Worm (Caenorhabditis elegans) whole organism, L1 larva: ENCODE results near the gene pkc-3.

Experiments used
- ama-1 ChIP-seq: fragments of 150-350 bp; optimal IDR thresholded peaks from 2 replicates; lab custom pipeline; 2014
- ceh-8 ChIP-seq: fragments of 200-800 bp; sonication (Bioruptor generic); optimal IDR thresholded peaks from 2 replicates; lab custom pipeline; 2018; ENCODE audit warnings: mild to moderate bottlenecking, missing genetic modification characterization, moderate library complexity, missing compliant biosample characterization
- elt-2 ChIP-seq: sonication (generic microtip); optimal IDR thresholded peaks from 2 replicates; lab custom pipeline; 2016; ENCODE audit warnings: missing genetic modification characterization, mild to moderate bottlenecking, inconsistent platforms, missing compliant biosample characterization, missing genetic modification reagents
- elt-3 ChIP-seq, 6 experiments: fragments of 150-350 bp in 1 of 6; sonication (generic microtip); optimal IDR thresholded peaks; 2 replicates each; lab custom pipeline; 2017 to 2018; ENCODE audit warnings: missing biosample characterization in 6 of 6, missing genetic modification characterization in 6 of 6, inconsistent platforms in 1 of 6
- fkh-4 ChIP-seq: sonication (generic microtip); optimal IDR thresholded peaks from 2 replicates; lab custom pipeline; 2016; ENCODE audit warnings: missing compliant biosample characterization, missing genetic modification characterization, borderline replicate concordance
- lin-15B ChIP-seq: fragments of 150-350 bp; sonication (generic microtip); optimal IDR thresholded peaks from 3 replicates; lab custom pipeline; 2014; ENCODE audit warnings: missing biosample characterization, missing genetic modification characterization
- nhr-28 ChIP-seq: fragments of 150-350 bp; optimal IDR thresholded peaks from 2 replicates; lab custom pipeline; 2014; ENCODE audit warnings: missing biosample characterization, missing genetic modification characterization
- nhr-77 ChIP-seq: fragments of 150-350 bp; optimal IDR thresholded peaks from 2 replicates; lab custom pipeline; 2014; ENCODE audit warnings: missing biosample characterization, missing genetic modification characterization
- pax-3 ChIP-seq: fragments of 200-800 bp; sonication (Bioruptor generic); optimal IDR thresholded peaks from 2 replicates; lab custom pipeline; 2018; ENCODE audit warnings: mild to moderate bottlenecking, missing genetic modification characterization, moderate library complexity, missing compliant biosample characterization
- pqm-1 ChIP-seq: sonication (generic microtip); optimal IDR thresholded peaks from 3 replicates; lab custom pipeline; 2017; ENCODE audit warnings: missing biosample characterization, missing genetic modification characterization
- tbx-2 ChIP-seq: sonication (generic microtip); optimal IDR thresholded peaks from 2 replicates; lab custom pipeline; 2016; ENCODE audit warnings: missing genetic modification characterization, missing compliant biosample characterization
- unc-30 ChIP-seq: sonication (generic microtip); optimal IDR thresholded peaks from 2 replicates; lab custom pipeline; 2017; ENCODE audit warnings: missing biosample characterization, missing genetic modification characterization
- unc-62 ChIP-seq: fragments of 150-350 bp; optimal IDR thresholded peaks from 2 replicates; lab custom pipeline; 2014; ENCODE audit warnings: missing biosample characterization, missing genetic modification reagents, missing genetic modification characterization
- xbp-1 ChIP-seq: sonication (generic microtip); optimal IDR thresholded peaks from 2 replicates; lab custom pipeline; 2016; ENCODE audit warnings: missing genetic modification characterization, missing compliant biosample characterization

- TF ChIP-seq fkh-4 (tag; lab: Kevin White, UChicago) = peak; percentile 13
- peak; percentile 94 for TF ChIP-seq tbx-2
- TF ChIP-seq unc-62 (GFP tag; lab: Kevin White, UChicago) = no peak
- TF ChIP-seq nhr-28 (tag; lab: Kevin White, UChicago) = no peak
- peak; percentile 86 for TF ChIP-seq nhr-77 (tag; lab: Kevin White, UChicago)
- TF ChIP-seq unc-30 = no peak
- TF ChIP-seq ama-1 (lab: Kevin White, UChicago) = peak; percentile 86
- peak; percentile 85 for TF ChIP-seq ceh-8 (GFP tag; lab: Kevin White, UChicago)
- peak; percentile 95 for TF ChIP-seq xbp-1 (tag; lab: Kevin White, UChicago)
- peak; percentile 83 for TF ChIP-seq pax-3
- peak; percentile 82 for TF ChIP-seq elt-2
- TF ChIP-seq lin-15B = peak; percentile 82
- no peak for TF ChIP-seq pqm-1 (tag; lab: Kevin White, UChicago)
- peak in 3 of 6 experiments; percentile 43 to 81 (median 77) for TF ChIP-seq elt-3 (tag; optimal IDR thresholded peaks at IDR 0.05; lab: Kevin White, UChicago)
Measured at ce11 chrII:5373275-5374047, 6.4 kb upstream of the pkc-3 start, which contains the start of the genes agt-2 and F09E5.3.
